Worm (Caenorhabditis elegans) whole organism, late embryonic: ENCODE results near the gene F57A8.1.

Experiments used
- C08G9.2 ChIP-seq: sonication (generic microtip); optimal IDR thresholded peaks from 2 replicates; lab custom pipeline; 2016; ENCODE audit warnings: mild to moderate bottlenecking, missing genetic modification characterization, moderate library complexity, missing compliant biosample characterization
- C38D4.7 ChIP-seq: fragments of 200-800 bp; sonication (Bioruptor generic); optimal IDR thresholded peaks from 2 replicates; lab custom pipeline; 2018; ENCODE audit warnings: mild to moderate bottlenecking, missing genetic modification characterization, moderate library complexity, missing compliant biosample characterization
- F13H6.1 ChIP-seq: sonication (generic microtip); optimal IDR thresholded peaks from 2 replicates; lab custom pipeline; 2016; ENCODE audit warnings: missing genetic modification characterization, missing compliant biosample characterization
- K02D7.2 ChIP-seq: sonication (generic microtip); optimal IDR thresholded peaks from 2 replicates; lab custom pipeline; 2017; ENCODE audit warnings: mild to moderate bottlenecking, missing genetic modification characterization, missing compliant biosample characterization
- T23F11.4 ChIP-seq: fragments of 200-800 bp; sonication (Bioruptor generic); optimal IDR thresholded peaks from 2 replicates; lab custom pipeline; 2018; ENCODE audit warnings: mild to moderate bottlenecking, missing genetic modification characterization, missing compliant biosample characterization
- Y22D7AL.16 ChIP-seq: sonication (generic microtip); optimal IDR thresholded peaks from 2 replicates; lab custom pipeline; 2016; ENCODE audit warnings: missing genetic modification characterization, missing compliant biosample characterization
- ceh-18 ChIP-seq: sonication (generic microtip); optimal IDR thresholded peaks from 2 replicates; lab custom pipeline; 2016; ENCODE audit warnings: missing genetic modification characterization, missing compliant biosample characterization
- ceh-2 ChIP-seq: sonication (generic microtip); optimal IDR thresholded peaks from 2 replicates; lab custom pipeline; 2016; ENCODE audit warnings: missing genotype, missing genetic modification characterization, missing compliant biosample characterization
- ceh-22 ChIP-seq: sonication (generic microtip); optimal IDR thresholded peaks from 2 replicates; lab custom pipeline; 2017; ENCODE audit warnings: missing biosample characterization, missing genetic modification characterization
- ceh-24 ChIP-seq: sonication (generic microtip); optimal IDR thresholded peaks from 2 replicates; lab custom pipeline; 2016; ENCODE audit warnings: mild to moderate bottlenecking, missing genetic modification characterization, missing compliant biosample characterization
- ceh-30 ChIP-seq: fragments of 150-350 bp; optimal IDR thresholded peaks from 2 replicates; lab custom pipeline; 2014; ENCODE audit warnings: missing biosample characterization, missing genetic modification characterization
- ceh-48 ChIP-seq: sonication (generic microtip); optimal IDR thresholded peaks from 2 replicates; lab custom pipeline; 2016; ENCODE audit warnings: missing genetic modification characterization, inconsistent platforms, missing compliant biosample characterization
- ceh-9 ChIP-seq: sonication (generic microtip); optimal IDR thresholded peaks from 2 replicates; lab custom pipeline; 2016; ENCODE audit warnings: mild to moderate bottlenecking, missing genetic modification characterization, inconsistent platforms, missing compliant biosample characterization
- dmd-4 ChIP-seq: sonication (generic microtip); optimal IDR thresholded peaks from 2 replicates; lab custom pipeline; 2016; ENCODE audit warnings: borderline replicate concordance, missing genetic modification characterization, missing compliant biosample characterization
- dve-1 ChIP-seq: sonication (generic microtip); optimal IDR thresholded peaks from 2 replicates; lab custom pipeline; 2017; ENCODE audit warnings: antibody characterized with exemption, mild to moderate bottlenecking, missing genetic modification characterization, missing compliant biosample characterization
- elt-2 ChIP-seq: sonication (generic microtip); optimal IDR thresholded peaks from 2 replicates; lab custom pipeline; 2016; ENCODE audit warnings: missing genetic modification reagents, missing genetic modification characterization, missing compliant biosample characterization
- elt-4 ChIP-seq: sonication (generic microtip); optimal IDR thresholded peaks from 2 replicates; lab custom pipeline; 2016; ENCODE audit warnings: missing genetic modification characterization, missing compliant biosample characterization
- ets-4 ChIP-seq: sonication (generic microtip); optimal IDR thresholded peaks from 2 replicates; lab custom pipeline; 2016; ENCODE audit warnings: missing genetic modification characterization, missing compliant biosample characterization
- fax-1 ChIP-seq: sonication (generic microtip); optimal IDR thresholded peaks from 2 replicates; lab custom pipeline; 2016; ENCODE audit warnings: missing genotype, missing genetic modification characterization, missing compliant biosample characterization
- hlh-13 ChIP-seq: fragments of 200-800 bp; sonication (Bioruptor generic); optimal IDR thresholded peaks from 2 replicates; lab custom pipeline; 2018; ENCODE audit warnings: mild to moderate bottlenecking, missing genetic modification characterization, missing compliant biosample characterization
- hlh-15 ChIP-seq: sonication (generic microtip); optimal IDR thresholded peaks from 2 replicates; lab custom pipeline; 2016; ENCODE audit warnings: missing genetic modification characterization, missing compliant biosample characterization
- hlh-30 ChIP-seq: sonication (generic microtip); optimal IDR thresholded peaks from 2 replicates; lab custom pipeline; 2017; ENCODE audit warnings: antibody characterized with exemption, missing genetic modification characterization, missing compliant biosample characterization; ENCODE audit not compliant: insufficient read depth
- hlh-8 ChIP-seq: sonication (generic microtip); optimal IDR thresholded peaks from 2 replicates; lab custom pipeline; 2016; ENCODE audit warnings: missing genotype, missing genetic modification characterization, missing compliant biosample characterization
- lim-6 ChIP-seq: sonication (generic microtip); optimal IDR thresholded peaks from 2 replicates; lab custom pipeline; 2016; ENCODE audit warnings: missing genetic modification characterization, missing compliant biosample characterization
- madf-2 ChIP-seq: sonication (generic microtip); optimal IDR thresholded peaks from 2 replicates; lab custom pipeline; 2017; ENCODE audit warnings: missing genetic modification characterization, missing compliant biosample characterization
- nfya-1 ChIP-seq: sonication (generic microtip); optimal IDR thresholded peaks from 2 replicates; lab custom pipeline; 2017; ENCODE audit warnings: missing genetic modification characterization, mild to moderate bottlenecking, missing compliant biosample characterization, antibody characterized with exemption, moderate library complexity
- nhr-232 ChIP-seq: sonication (generic microtip); optimal IDR thresholded peaks from 2 replicates; lab custom pipeline; 2016; ENCODE audit warnings: missing genetic modification characterization, missing compliant biosample characterization
- odd-2 ChIP-seq: sonication (generic microtip); optimal IDR thresholded peaks from 2 replicates; lab custom pipeline; 2017; ENCODE audit warnings: antibody characterized with exemption, mild to moderate bottlenecking, missing genetic modification characterization, missing compliant biosample characterization
- pag-3 ChIP-seq: sonication (generic microtip); optimal IDR thresholded peaks from 2 replicates; lab custom pipeline; 2016; ENCODE audit warnings: missing compliant biosample characterization, missing genetic modification characterization, borderline replicate concordance
- pqm-1 ChIP-seq: sonication (generic microtip); optimal IDR thresholded peaks from 2 replicates; lab custom pipeline; 2016; ENCODE audit warnings: missing genetic modification characterization, missing compliant biosample characterization
- rnt-1 ChIP-seq: sonication (generic microtip); optimal IDR thresholded peaks from 2 replicates; lab custom pipeline; 2016; ENCODE audit warnings: missing genetic modification characterization, missing compliant biosample characterization
- sdc-2 ChIP-seq: sonication (generic microtip); optimal IDR thresholded peaks from 2 replicates; lab custom pipeline; 2016; ENCODE audit warnings: missing genotype, missing genetic modification characterization, missing compliant biosample characterization
- sox-4 ChIP-seq: sonication (generic microtip); optimal IDR thresholded peaks from 2 replicates; lab custom pipeline; 2017; ENCODE audit warnings: mild to moderate bottlenecking, missing genetic modification characterization, inconsistent platforms, missing compliant biosample characterization
- tbx-2 ChIP-seq: sonication (generic microtip); optimal IDR thresholded peaks from 2 replicates; lab custom pipeline; 2016; ENCODE audit warnings: missing genetic modification characterization, missing compliant biosample characterization
- unc-55 ChIP-seq: sonication (generic microtip); optimal IDR thresholded peaks from 2 replicates; lab custom pipeline; 2017; ENCODE audit warnings: missing biosample characterization, missing genetic modification reagents, missing genetic modification characterization
- unc-86 ChIP-seq: sonication (generic microtip); optimal IDR thresholded peaks from 2 replicates; lab custom pipeline; 2016; ENCODE audit warnings: missing genetic modification characterization, missing compliant biosample characterization
- zip-5 ChIP-seq: sonication (generic microtip); optimal IDR thresholded peaks from 2 replicates; lab custom pipeline; 2016; ENCODE audit warnings: missing genetic modification characterization, missing compliant biosample characterization

Gene F57A8.1

ce11 chrV:10080905-10081304 is 43.8 kb downstream of the F57A8.1 start:
- no peak for TF ChIP-seq nfya-1 (tag; lab: Kevin White, UChicago)

- TF ChIP-seq Y22D7AL.16 (tag; lab: Kevin White, UChicago) = no peak
- TF ChIP-seq ceh-30 (tag; lab: Kevin White, UChicago) = peak; percentile 51
Observed at ce11 chrV:10081636-10082035, 44.5 kb downstream of the F57A8.1 start, which contains the start of gene nhr-205. TSS of gene nhr-205 (minus strand) at chrV:10081776.

- TF ChIP-seq unc-55 (GFP tag; lab: Kevin White, UChicago) (peak; percentile 54), hlh-13 (no peak), ceh-30 (tag; lab: Kevin White, UChicago) (peak; percentile 100)
Observed at ce11 chrV:10083999-10084468, 46.9 kb downstream of the F57A8.1 start, which contains the start of gene nhr-12. TSS of gene nhr-12 (minus strand) at chrV:10084049.

- no peak for TF ChIP-seq ceh-2
- TF ChIP-seq K02D7.2 (tag; lab: Kevin White, UChicago) = no peak
- no peak for TF ChIP-seq dmd-4
- TF ChIP-seq hlh-13 = no peak
- no peak for TF ChIP-seq ceh-48 (tag; lab: Kevin White, UChicago)
- no peak for TF ChIP-seq C38D4.7 (GFP tag; lab: Kevin White, UChicago)
- TF ChIP-seq elt-4 (tag; lab: Kevin White, UChicago) = no peak
- TF ChIP-seq nhr-232 (tag; lab: Kevin White, UChicago) = no peak
- TF ChIP-seq sox-4 (tag; lab: Kevin White, UChicago) = no peak
- TF ChIP-seq ceh-22 (tag; lab: Kevin White, UChicago) = no peak
- TF ChIP-seq, all 69 proteins: peak for 0
Observed at ce11 chrV:10084864-10085263, 47.7 kb downstream of the F57A8.1 start, which contains the start of gene R04B5.6. TSS of gene R04B5.6 (plus strand) at chrV:10085164.

- TF ChIP-seq hlh-30 (no peak), elt-2 (tag; lab: Kevin White, UChicago) (no peak), ceh-2 (no peak), ceh-18 (tag; lab: Kevin White, UChicago) (no peak), ets-4 (no peak), fax-1 (tag; lab: Kevin White, UChicago) (no peak), dve-1 (tag; lab: Kevin White, UChicago) (no peak), C38D4.7 (GFP tag; lab: Kevin White, UChicago) (no peak), hlh-13 (no peak), sdc-2 (no peak), zip-5 (tag; lab: Kevin White, UChicago) (no peak), lim-6 (tag; lab: Kevin White, UChicago) (no peak), unc-86 (tag; lab: Kevin White, UChicago) (no peak), hlh-8 (no peak), ceh-30 (tag; lab: Kevin White, UChicago) (no peak), ceh-9 (tag; lab: Kevin White, UChicago) (no peak)
Observed at ce11 chrV:10086141-10086540, 49.0 kb downstream of the F57A8.1 start.

- peak; percentile 95 for TF ChIP-seq elt-2 (tag; lab: Kevin White, UChicago)
- no peak for TF ChIP-seq T23F11.4 (GFP tag; lab: Kevin White, UChicago)
- TF ChIP-seq ceh-48 (tag; lab: Kevin White, UChicago) = no peak
- TF ChIP-seq K02D7.2 (tag; lab: Kevin White, UChicago) = no peak
- TF ChIP-seq ceh-24 = no peak
- TF ChIP-seq ceh-30 (tag; lab: Kevin White, UChicago) = peak; percentile 59
- TF ChIP-seq sox-4 (tag; lab: Kevin White, UChicago) = no peak
- TF ChIP-seq unc-55 (GFP tag; lab: Kevin White, UChicago) = peak; percentile 1
- TF ChIP-seq hlh-15 = no peak
Observed at ce11 chrV:10087103-10087502, 50.0 kb downstream of the F57A8.1 start, which contains the start of gene R04B5.5. TSS of gene R04B5.5 (plus strand) at chrV:10087480.

- TF ChIP-seq F13H6.1 = no peak
- no peak for TF ChIP-seq ceh-2
- TF ChIP-seq pag-3 (tag; lab: Kevin White, UChicago) = no peak
- no peak for TF ChIP-seq tbx-2 (tag; lab: Kevin White, UChicago)
- no peak for TF ChIP-seq rnt-1
- no peak for TF ChIP-seq dve-1 (tag; lab: Kevin White, UChicago)
- no peak for TF ChIP-seq pqm-1 (tag; lab: Kevin White, UChicago)
- no peak for TF ChIP-seq odd-2
- no peak for TF ChIP-seq elt-2 (tag; lab: Kevin White, UChicago)
- no peak for TF ChIP-seq madf-2 (tag; lab: Kevin White, UChicago)
- TF ChIP-seq C08G9.2 = no peak
Observed at ce11 chrV:10090461-10090860, 53.3 kb downstream of the F57A8.1 start, which contains the start of gene R04B5.7. TSS of gene R04B5.7 (minus strand) at chrV:10090561.
